Worm (Caenorhabditis elegans) whole organism, L4 larva: Measurements from ENCODE around the gene Y67D2.2.

ENCODE experiments used
- aly-2 ChIP-seq: sonication (generic microtip); optimal IDR thresholded peaks from 2 replicates; lab custom pipeline; 2018; ENCODE audit warnings: missing biosample characterization, missing genetic modification characterization
- ceh-28 ChIP-seq: fragments of 150-350 bp; optimal IDR thresholded peaks from 2 replicates; lab custom pipeline; 2014; ENCODE audit warnings: missing biosample characterization, missing genetic modification reagents, missing genetic modification characterization
- jun-1 ChIP-seq: fragments of 150-350 bp; optimal IDR thresholded peaks from 2 replicates; lab custom pipeline; 2014; ENCODE audit warnings: missing biosample characterization, missing genetic modification reagents, missing genetic modification characterization
- lin-39 ChIP-seq: fragments of 150-350 bp; optimal IDR thresholded peaks from 2 replicates; lab custom pipeline; 2014; ENCODE audit warnings: missing biosample characterization, missing genetic modification reagents, missing genetic modification characterization
- mdl-1 ChIP-seq, 2 experiments: fragments of 150-350 bp in 1 of 2; sonication (generic microtip) in 1 of 2; optimal IDR thresholded peaks; 2 replicates each; lab custom pipeline; 2014 to 2017; ENCODE audit warnings: missing biosample characterization in 2 of 2, missing genetic modification characterization in 2 of 2
- nhr-41 ChIP-seq: fragments of 200-800 bp; sonication (Bioruptor generic); IDR thresholded peaks from 2 replicates; pipeline ENCODE4 v1.3.6; 2022; ENCODE audit warnings: missing genetic modification reagents, missing genetic modification characterization, missing compliant biosample characterization

- no peak for TF ChIP-seq aly-2 (tag; lab: Kevin White, UChicago)
- no peak for TF ChIP-seq lin-39 (tag; lab: Kevin White, UChicago)
- no peak for TF ChIP-seq nhr-41 (GFP tag; lab: Robert Waterston, UW)
- no peak for TF ChIP-seq ceh-28 (tag; lab: Kevin White, UChicago)
- no peak for TF ChIP-seq mdl-1 (tag; optimal IDR thresholded peaks at IDR 0.05; lab: Kevin White, UChicago)
- no peak for TF ChIP-seq jun-1
Measured at ce11 chrIII:1539366-1539765, 19.2 kb upstream of the Y67D2.2 start.
